Worm (Caenorhabditis elegans) whole organism, midembryonic: ENCODE data around the gene nhr-204.

Experiments
- cog-1 ChIP-seq: sonication (generic microtip); optimal IDR thresholded peaks from 2 replicates; lab custom pipeline; 2016; ENCODE audit warnings: missing genetic modification characterization, missing compliant biosample characterization
- flt-1 ChIP-seq: fragments of 200-800 bp; sonication (Bioruptor generic); IDR thresholded peaks from 2 replicates; pipeline ENCODE4 v1.3.6; 2022; ENCODE audit warnings: missing genetic modification characterization, missing compliant biosample characterization
- med-1 ChIP-seq: sonication (generic microtip); optimal IDR thresholded peaks from 2 replicates; lab custom pipeline; 2017; ENCODE audit warnings: missing genetic modification characterization, mild to moderate bottlenecking, missing compliant biosample characterization, antibody characterized with exemption, missing genetic modification reagents; ENCODE audit not compliant: insufficient read depth

- no peak for TF ChIP-seq med-1 (GFP tag; lab: Kevin White, UChicago)
- TF ChIP-seq cog-1 (tag; lab: Kevin White, UChicago), result no peak
- TF ChIP-seq flt-1, result no peak
These were observed 12.5 kb downstream of the nhr-204 start, which contains the start of gene kin-34 for ce11 chrV:246097-246496.
